Worm (Caenorhabditis elegans): ENCODE results near the gene gly-6.

- TF ChIP-seq dao-5 (tag; optimal IDR thresholded peaks at IDR 0.05), result no peak
- TF ChIP-seq him-1 (tag; optimal IDR thresholded peaks at IDR 0.05), result no peak
Measured at ce11 chrIII:4287379-4287778, 43.6 kb downstream of the gly-6 start, which contains the start of gene R10E4.3.

Measured in whole organism, L4/young adult.